Worm (Caenorhabditis elegans): ENCODE results near the gene F53B3.5.

DNA sequence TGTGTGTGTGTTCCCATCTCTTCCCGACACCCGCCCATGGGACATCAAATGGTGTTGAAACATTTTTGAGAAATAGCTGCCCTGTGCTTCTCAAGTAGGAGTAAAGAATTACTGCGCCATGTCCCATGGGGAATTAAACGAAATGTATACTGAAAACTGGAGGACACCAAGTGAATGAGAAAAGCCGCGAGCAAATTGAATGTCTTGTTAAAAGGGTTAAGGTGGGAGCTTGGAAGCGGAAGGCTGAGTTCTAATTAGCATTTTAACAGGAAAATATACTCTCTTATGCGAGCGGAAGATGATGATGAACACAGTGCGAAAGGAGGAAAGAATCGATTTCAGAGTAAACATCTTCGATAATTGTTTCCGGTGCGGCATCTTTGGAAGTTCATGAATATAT, 45.1 kb upstream of the F53B3.5 start:
- TF ChIP-seq fkh-10 (GFP tag; optimal IDR thresholded peaks at IDR 0.05) (no peak), nhr-11 (tag; optimal IDR thresholded peaks at IDR 0.05) (no peak), nhr-77 (tag; optimal IDR thresholded peaks at IDR 0.05) (no peak), nhr-76 (tag; optimal IDR thresholded peaks at IDR 0.05) (no peak), nhr-237 (tag; optimal IDR thresholded peaks at IDR 0.05) (no peak), zag-1 (tag; optimal IDR thresholded peaks at IDR 0.05) (no peak), ztf-11 (tag; optimal IDR thresholded peaks at IDR 0.05) (no peak), nhr-28 (tag; optimal IDR thresholded peaks at IDR 0.05) (no peak), fos-1 (tag; optimal IDR thresholded peaks at IDR 0.05) (no peak), tbx-2 (tag; optimal IDR thresholded peaks at IDR 0.05) (no peak), egl-5 (tag; optimal IDR thresholded peaks at IDR 0.05) (no peak), nhr-43 (tag; optimal IDR thresholded peaks at IDR 0.05; ENCODE audit: poor library complexity, severe bottlenecking) (no peak), skn-1 (tag; optimal IDR thresholded peaks at IDR 0.05) (no peak)
